Worm (Caenorhabditis elegans) whole organism, L4/young adult: ENCODE measurements around the gene K10C2.7.

Source experiments
- W03F9.2 ChIP-seq: fragments of 150-350 bp; optimal IDR thresholded peaks from 2 replicates; lab custom pipeline; 2014; ENCODE audit warnings: missing biosample characterization, missing genetic modification characterization
- dao-5 ChIP-seq: sonication (generic microtip); optimal IDR thresholded peaks from 2 replicates; lab custom pipeline; 2016; ENCODE audit warnings: missing genotype, missing genetic modification characterization, moderate library complexity, missing compliant biosample characterization
- him-1 ChIP-seq: sonication (generic microtip); optimal IDR thresholded peaks from 2 replicates; lab custom pipeline; 2016; ENCODE audit warnings: missing genotype, missing genetic modification reagents, missing genetic modification characterization, missing compliant biosample characterization

Gene K10C2.7

DNA sequence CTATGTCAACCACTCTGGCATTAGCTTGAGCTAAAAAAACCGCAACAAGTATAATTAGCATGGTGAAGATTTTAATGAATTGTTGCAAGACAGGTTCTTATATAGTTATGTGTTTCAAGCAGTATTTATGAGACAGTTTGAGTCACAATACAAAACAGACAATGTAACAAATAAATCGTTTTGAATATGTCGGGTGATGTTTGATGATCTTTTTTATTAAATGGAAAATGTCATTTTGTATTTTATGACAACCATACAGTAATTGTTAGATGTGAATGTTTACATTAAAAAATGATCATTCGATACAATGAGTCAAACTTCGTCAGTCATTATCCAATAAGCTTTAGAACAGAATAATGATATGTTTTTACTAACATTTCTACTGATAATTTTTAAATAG lies at the start of gene K10C2.7:
Gene K10C2.7, minus strand, starts transcription at position 101 of the 400 bp plus-strand sequence.
- no peak for TF ChIP-seq W03F9.2 (tag; lab: Kevin White, UChicago)
- no peak for TF ChIP-seq dao-5
- no peak for TF ChIP-seq him-1 (tag; lab: Kevin White, UChicago)

DNA sequence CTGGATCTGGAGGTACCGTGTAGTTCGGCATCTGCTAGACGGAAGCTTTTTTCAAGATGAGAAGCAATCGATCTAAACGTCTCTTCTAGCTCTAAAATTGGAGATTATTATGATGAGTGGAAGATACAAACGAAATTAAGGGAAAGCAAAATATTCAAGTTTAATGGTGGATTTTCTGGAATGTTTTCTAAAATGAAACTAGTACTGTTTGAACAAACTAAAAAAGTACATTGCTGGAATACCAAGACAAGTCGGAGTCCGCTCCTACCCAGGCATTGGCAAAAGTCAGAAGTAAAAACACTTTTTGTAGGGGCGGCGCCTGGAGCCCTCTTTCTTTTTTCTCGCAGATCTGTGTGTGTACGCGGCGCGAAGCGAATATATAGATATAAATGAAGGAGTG lies 41.5 kb upstream of the K10C2.7 start, which contains the start of gene gar-1:
Gene gar-1, minus strand, starts transcription at position 101 of the 400 bp plus-strand sequence.
- TF ChIP-seq dao-5 (no peak), W03F9.2 (tag; lab: Kevin White, UChicago) (no peak), him-1 (tag; lab: Kevin White, UChicago) (no peak)

DNA sequence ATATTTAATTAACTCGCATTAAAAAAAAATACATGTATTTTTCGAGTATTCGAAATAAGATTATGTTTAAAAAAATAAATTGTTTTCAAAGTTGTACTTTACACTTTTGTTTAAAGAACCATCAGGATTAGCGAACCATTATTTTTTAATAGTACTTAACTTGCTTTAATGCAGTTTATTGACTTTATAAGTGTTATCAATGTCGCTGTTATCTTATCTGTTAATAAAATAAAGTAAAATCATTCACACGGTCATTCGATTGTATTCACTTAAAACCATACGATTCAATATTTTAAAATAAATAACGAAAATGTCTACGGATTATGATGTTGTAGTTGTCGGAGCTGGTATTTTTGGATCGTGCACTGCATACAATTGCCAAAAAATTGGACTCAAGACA lies 33.3 kb upstream of the K10C2.7 start, which contains the start of gene C15B12.1:
Gene C15B12.1, plus strand, starts transcription at position 271 of the 400 bp plus-strand sequence.
- no peak for TF ChIP-seq dao-5
- TF ChIP-seq him-1 (tag; lab: Kevin White, UChicago), result no peak
- TF ChIP-seq W03F9.2 (tag; lab: Kevin White, UChicago), result no peak

DNA sequence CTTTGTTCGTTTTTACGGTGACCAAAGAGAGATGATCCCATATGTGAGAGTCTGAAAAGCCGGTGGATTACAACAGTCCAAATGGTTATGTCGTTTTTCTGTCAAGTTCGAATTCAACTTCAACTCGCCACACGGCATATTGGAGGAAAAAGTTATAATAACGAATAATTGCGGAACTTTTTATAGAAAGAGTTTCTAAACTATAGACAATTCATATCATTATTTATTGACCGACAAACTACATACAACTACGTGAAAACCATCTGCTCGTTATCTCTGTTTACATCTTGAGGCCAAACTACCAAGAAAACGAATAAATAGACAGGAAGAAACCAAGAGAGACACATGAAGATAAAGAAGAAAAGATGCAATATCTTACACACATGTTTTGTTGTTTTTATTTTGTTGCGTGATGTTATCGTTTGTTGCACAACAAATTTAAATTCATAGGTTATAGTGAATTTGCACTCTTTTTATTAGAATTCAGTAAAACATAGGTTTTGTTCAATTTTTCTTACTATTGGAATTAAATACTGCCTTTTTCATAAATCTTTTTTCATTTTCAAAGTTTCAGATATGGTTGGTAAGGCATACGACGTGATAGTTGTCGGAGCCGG lies 30.5 kb upstream of the K10C2.7 start, which contains the start of the genes C15B12.4 and C15B12.8:
Gene C15B12.4, minus strand, starts transcription at position 51 of the 617 bp plus-strand sequence.
Gene C15B12.8, plus strand, starts transcription at position 567 of the 617 bp plus-strand sequence.
- no peak for TF ChIP-seq W03F9.2 (tag; lab: Kevin White, UChicago)
- no peak for TF ChIP-seq dao-5
- no peak for TF ChIP-seq him-1 (tag; lab: Kevin White, UChicago)

DNA sequence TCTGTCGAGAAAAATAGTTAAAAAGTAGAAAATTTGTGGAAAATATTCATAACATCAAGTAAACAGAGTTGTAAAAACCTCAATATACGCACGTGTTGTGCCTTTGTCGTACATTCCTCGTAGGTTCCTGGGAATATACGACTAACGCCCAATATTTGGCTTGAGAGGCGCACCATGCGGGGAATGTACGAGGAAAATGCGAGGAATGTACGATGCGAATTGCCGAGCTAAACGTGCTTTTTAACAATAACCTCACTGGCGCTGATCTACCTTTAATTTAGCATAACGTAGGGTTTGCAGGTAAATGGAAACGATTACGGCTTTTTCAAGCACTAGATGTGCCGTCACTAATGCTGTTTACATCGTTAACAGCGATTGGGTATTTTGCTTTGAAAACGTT lies 25.2 kb upstream of the K10C2.7 start, which contains the start of gene C15B12.9:
Gene C15B12.9, plus strand, starts transcription at position 301 of the 400 bp plus-strand sequence.
- TF ChIP-seq him-1 (tag; lab: Kevin White, UChicago) (no peak), dao-5 (no peak), W03F9.2 (tag; lab: Kevin White, UChicago) (no peak)

DNA sequence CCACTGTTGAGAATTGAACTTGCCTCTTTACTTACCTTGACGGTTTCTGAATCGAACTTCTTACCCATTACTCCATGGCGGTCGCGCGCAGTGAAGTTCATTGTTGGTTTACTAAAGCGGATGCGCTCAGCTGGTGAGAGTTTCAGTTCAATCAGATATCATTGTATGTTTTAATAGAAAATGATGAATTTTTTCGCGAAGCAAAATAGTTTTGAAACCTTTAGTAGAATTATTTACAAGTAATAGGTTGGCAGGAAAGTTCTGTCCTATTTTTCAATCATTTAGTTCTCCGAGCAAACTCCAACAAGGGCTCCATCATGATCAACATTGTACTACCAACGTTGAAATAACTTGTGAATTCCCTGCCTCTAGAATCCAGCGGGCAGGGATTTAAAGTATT lies 24.2 kb upstream of the K10C2.7 start, which contains the start of gene C15B12.3:
Gene C15B12.3, minus strand, starts transcription at position 101 of the 400 bp plus-strand sequence.
- TF ChIP-seq him-1 (tag; lab: Kevin White, UChicago) (no peak), W03F9.2 (tag; lab: Kevin White, UChicago) (no peak), dao-5 (no peak)

DNA sequence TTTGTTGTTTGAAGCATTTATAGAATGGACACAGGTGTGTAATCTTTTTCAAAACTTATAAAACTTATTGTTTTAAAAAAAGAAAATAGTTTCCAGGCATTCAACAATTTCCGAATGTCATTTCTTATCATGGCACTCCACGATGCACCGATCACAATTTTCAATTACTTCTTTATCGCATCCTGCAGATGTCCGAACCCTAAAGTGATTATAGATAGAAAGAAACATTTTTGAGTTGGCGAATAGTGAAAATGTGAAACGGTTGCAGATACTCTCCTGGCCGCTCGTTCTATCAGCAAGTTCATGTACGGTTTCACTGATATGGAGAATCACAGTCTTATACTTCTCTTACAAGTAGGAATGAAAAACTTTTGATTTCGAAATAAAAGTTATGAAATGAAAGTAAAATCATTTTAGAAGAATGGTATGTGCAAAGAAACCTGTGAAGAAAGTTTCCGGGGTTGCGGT lies 19.8 kb upstream of the K10C2.7 start, which contains the start of gene C15B12.2:
Gene C15B12.2, plus strand, starts transcription at position 418 of the 468 bp plus-strand sequence.
- TF ChIP-seq W03F9.2 (tag; lab: Kevin White, UChicago) (no peak), dao-5 (no peak), him-1 (tag; lab: Kevin White, UChicago) (no peak)

DNA sequence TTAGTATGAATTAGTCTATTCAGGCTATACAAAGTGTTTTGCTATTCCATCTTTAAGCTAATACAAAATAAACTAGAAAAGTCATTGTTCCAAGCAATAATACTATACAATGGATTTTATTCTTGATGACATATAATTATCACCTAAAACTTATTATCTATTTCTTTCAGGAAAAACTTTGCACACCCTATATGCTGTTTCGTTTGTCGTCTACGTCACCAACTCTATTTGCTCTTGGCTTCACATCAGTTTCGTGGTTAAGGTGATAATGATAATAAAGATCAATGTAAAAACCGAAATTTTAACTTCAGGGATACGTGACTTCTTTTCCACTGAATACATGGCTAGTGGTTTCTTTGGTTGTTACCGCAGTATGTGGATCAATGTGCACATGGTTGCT lies 19.2 kb upstream of the K10C2.7 start:
- TF ChIP-seq him-1 (tag; lab: Kevin White, UChicago) (no peak), W03F9.2 (tag; lab: Kevin White, UChicago) (no peak), dao-5 (no peak)

DNA sequence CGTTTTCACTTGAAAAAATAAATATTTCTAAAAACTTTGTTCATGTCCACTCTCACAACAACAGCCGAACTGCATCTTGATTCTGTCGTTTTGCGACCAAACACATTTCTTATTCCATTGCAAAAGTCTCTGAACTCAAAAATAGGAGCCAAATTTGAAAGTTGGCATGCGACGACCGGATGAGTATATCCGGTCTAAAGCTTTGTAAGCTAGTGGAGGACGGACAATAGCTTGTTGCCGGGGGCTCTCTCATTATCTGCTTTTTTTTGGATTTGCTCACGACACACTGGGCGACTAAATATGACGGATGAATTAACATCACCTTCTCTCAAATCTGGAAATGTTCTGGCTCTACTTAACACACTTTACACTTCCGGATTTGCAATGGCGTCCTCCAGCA lies 18.5 kb upstream of the K10C2.7 start, which contains the start of gene K04E7.1:
Gene K04E7.1, plus strand, starts transcription at position 301 of the 400 bp plus-strand sequence.
- TF ChIP-seq him-1 (tag; lab: Kevin White, UChicago), result no peak
- TF ChIP-seq dao-5, result no peak
- no peak for TF ChIP-seq W03F9.2 (tag; lab: Kevin White, UChicago)

DNA sequence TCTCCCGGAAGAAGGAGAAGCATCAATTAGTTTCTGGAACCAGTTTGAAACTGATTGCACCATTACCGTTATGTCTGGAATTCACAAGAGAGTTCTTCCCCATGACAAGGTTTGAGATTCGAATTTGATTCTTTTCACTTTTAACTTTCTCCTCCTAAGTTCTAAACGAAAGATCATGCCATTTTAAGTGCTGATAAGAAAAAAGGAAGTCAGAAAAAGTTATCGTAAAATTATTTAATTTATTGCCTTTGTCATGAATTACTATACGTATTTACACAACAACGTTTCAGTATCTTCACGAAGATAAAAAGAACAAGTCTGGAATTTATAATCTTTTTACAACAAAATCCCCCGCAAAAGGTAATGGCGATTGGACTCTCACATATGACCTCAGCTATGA lies 16.9 kb upstream of the K10C2.7 start:
- TF ChIP-seq dao-5, result no peak
- TF ChIP-seq him-1 (tag; lab: Kevin White, UChicago), result no peak
- TF ChIP-seq W03F9.2 (tag; lab: Kevin White, UChicago), result no peak

DNA sequence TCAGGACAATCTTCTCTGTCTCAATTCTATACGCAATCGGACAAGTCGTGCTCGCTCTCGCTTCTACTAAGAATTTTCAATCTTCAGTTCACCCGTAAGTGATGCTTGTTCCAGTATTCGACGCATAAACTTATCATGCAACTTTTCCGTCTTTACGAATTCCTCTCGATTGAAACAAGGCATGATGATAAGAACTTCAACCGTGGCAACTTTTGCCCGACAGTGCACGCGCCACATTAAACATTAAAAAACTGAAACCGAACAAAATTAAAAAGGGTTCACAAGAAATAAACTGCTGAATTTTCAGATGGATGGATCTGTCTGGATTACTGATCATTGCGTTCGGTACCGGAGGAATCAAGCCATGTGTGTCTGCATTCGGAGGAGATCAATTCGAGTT lies 15.2 kb upstream of the K10C2.7 start:
- TF ChIP-seq W03F9.2 (tag; lab: Kevin White, UChicago) (no peak), dao-5 (no peak), him-1 (tag; lab: Kevin White, UChicago) (no peak)

DNA sequence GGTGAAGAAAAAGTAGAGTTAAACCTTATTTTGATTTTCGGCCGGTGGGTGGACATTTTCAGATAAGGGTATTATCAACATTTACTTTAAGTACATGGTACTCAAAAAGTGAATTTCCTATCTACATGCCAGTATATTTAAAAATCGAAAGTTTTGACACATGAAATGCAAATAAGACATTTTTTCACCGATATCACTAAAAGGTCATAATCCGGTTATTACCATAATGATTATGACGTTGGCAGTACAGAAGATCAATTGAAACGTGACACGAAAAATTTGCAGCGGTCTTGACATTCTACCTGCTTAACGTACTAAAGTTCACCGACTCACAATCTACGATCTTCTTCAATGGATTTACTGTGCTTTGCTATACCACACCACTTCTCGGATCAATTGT lies 14.7 kb upstream of the K10C2.7 start:
- TF ChIP-seq W03F9.2 (tag; lab: Kevin White, UChicago) (no peak), him-1 (tag; lab: Kevin White, UChicago) (no peak), dao-5 (no peak)

DNA sequence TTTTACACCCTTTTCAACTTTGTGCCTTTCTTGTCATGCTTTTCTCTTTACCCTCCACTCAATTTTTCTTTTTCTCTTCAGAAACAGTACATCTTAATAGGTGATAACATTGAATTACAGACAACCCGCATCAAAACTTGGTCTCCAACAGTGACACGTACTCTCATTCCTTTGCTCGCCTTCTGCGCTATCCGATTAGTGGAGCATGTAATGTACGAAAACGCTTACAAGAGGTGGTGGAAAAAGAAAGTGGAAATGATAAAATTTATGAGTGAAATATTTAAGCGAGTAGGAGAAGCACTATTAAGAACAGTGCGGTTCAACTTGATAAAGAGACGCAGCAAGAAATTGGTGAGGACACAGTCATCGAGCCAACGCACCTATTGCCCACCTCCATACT lies 13.3 kb upstream of the K10C2.7 start, which contains the start of gene pept-1:
Gene pept-1, plus strand, starts transcription at position 306 of the 400 bp plus-strand sequence.
- TF ChIP-seq W03F9.2 (tag; lab: Kevin White, UChicago) (no peak), him-1 (tag; lab: Kevin White, UChicago) (no peak), dao-5 (no peak)

DNA sequence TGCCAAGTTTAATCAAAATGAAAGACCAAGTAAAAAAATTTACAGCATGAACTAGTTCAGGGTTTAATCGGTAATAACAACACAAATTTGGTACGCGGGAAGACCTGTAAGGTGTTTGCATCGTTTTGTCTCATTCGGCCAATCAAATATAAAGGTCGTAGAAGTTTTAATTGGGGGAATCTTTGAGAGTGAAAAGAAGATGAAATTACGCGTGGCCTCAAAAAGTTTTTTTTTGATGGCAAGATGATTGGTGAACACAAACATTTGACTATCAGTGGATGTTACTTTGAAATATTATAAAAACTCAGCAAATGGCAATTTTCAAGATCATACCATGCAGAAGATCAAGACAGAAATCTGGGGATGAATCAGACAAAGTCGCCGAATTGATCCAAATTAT lies 11.9 kb upstream of the K10C2.7 start, which contains the start of gene nas-33:
Gene nas-33, minus strand, starts transcription at position 101 of the 400 bp plus-strand sequence.
- TF ChIP-seq dao-5, result no peak
- no peak for TF ChIP-seq W03F9.2 (tag; lab: Kevin White, UChicago)
- no peak for TF ChIP-seq him-1 (tag; lab: Kevin White, UChicago)
